Fruit fly (Drosophila melanogaster): ENCODE measurements around the gene cl.
A peak's percentile ranks its signal among the peaks of the same experiment; 100 is the strongest.

Gene cl

DNA sequence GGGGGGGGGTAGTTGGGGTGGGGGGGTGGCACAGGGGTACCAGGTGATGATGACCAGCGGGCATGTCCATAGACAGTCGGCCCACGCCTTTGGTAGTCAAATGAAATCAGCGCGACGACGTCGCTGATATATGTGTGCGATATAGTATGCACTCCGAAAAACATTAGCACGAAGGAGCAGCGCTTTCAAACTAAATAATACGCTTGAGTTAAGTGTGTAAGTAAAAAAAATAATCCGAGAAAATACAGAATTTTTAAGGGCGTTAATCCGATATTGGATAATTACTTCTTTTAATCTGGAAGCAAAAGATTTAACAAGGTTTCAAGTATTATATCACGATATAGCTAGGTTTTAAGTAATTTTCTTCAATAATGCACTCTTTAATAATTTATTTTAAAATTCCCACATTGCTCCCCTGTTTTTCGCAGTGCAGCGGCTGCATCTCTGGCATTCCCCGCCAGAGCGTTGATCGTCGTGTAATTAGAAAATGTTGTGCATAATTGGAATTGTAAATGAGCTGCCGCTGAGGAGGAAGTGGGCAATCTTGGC is 25.1 kb upstream of the cl start:
- TF ChIP-seq Hr78 (GFP tag; optimal IDR thresholded peaks at IDR 0.05) (no peak), Vsx2 (GFP tag; optimal IDR thresholded peaks at IDR 0.05; ENCODE audit: partially characterized antibody) (no peak), dl (GFP tag; optimal IDR thresholded peaks at IDR 0.05; ENCODE audit: insufficient read depth in 1 of 2, partially characterized antibody in 2 of 2) (no peak), OdsH (GFP tag; optimal IDR thresholded peaks at IDR 0.05) (no peak)

DNA sequence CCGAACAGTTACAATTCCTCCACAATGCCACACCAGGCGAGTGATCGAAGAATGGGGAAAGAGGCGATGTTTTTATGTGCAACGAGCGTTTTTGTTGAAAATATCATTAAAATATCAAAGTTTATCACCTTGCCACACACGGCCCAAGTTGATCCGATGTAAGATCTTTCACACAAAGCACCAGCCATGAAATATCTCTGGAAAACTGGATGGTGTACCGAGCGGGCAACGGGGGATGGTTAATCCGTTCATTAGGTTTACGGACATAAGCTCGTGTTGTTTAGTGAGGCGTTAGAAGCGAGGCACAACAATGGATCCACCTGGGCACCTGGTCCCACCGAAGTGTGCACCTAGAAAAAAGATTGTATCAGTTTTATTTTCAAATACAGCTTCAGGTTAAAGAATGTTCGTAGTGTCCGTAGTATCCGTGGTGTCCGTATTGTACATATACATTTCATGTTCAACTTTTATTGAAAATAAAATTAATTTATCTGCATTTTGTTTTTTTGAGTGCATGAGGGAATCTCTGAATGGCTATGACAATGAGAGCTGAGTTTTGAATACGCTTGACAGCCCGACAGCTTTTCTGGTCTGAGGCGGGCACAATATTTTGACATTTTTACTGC is 23.4 kb upstream of the cl start:
- peak; percentile 5 for TF ChIP-seq sv (GFP tag; optimal IDR thresholded peaks at IDR 0.05)
- TF ChIP-seq h (GFP tag; optimal IDR thresholded peaks at IDR 0.05) = peak; percentile 15
- no peak for TF ChIP-seq Vsx2 (GFP tag; optimal IDR thresholded peaks at IDR 0.05; ENCODE audit: partially characterized antibody)
- TF ChIP-seq sage (GFP tag; optimal IDR thresholded peaks at IDR 0.05) = no peak
- no peak for TF ChIP-seq foxo (GFP tag; optimal IDR thresholded peaks at IDR 0.05)
- no peak for TF ChIP-seq dl (GFP tag; optimal IDR thresholded peaks at IDR 0.05; ENCODE audit: insufficient read depth in 1 of 2, partially characterized antibody in 2 of 2)
- TF ChIP-seq Dfd (GFP tag; optimal IDR thresholded peaks at IDR 0.05) = no peak
- peak; percentile 13 for TF ChIP-seq rgr (GFP tag; optimal IDR thresholded peaks at IDR 0.05)
- no peak for TF ChIP-seq ey (GFP tag; optimal IDR thresholded peaks at IDR 0.05)
- TF ChIP-seq CG32264 (GFP tag; optimal IDR thresholded peaks at IDR 0.05) = no peak

DNA sequence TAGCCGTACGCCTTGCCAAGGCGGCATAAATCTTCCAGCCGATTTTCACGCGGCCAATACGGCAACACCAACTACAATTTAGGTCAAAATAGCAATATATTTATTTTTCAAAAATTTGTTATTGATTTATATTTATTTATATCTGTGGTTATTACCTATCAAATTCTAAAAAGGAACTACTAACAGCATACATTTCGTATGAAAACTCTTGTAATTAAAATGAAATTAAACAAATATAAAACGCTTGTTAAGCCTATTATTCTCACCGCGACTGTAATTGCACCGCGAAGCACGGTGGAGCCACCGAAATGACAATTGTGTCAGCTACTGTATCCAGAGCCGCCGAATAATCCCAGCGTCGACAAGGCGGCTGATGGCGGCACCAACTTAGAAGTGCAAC is 20.5 kb upstream of the cl start:
- no peak for TF ChIP-seq Hnf4 (GFP tag; optimal IDR thresholded peaks at IDR 0.05)
- TF ChIP-seq OdsH (GFP tag; optimal IDR thresholded peaks at IDR 0.05) = no peak
- no peak for TF ChIP-seq rgr (GFP tag; optimal IDR thresholded peaks at IDR 0.05)
- TF ChIP-seq sage (GFP tag; optimal IDR thresholded peaks at IDR 0.05) = no peak
- no peak for TF ChIP-seq Dfd (GFP tag; optimal IDR thresholded peaks at IDR 0.05)
- no peak for TF ChIP-seq lola (GFP tag; optimal IDR thresholded peaks at IDR 0.05)
- no peak for TF ChIP-seq CG9705 (GFP tag; optimal IDR thresholded peaks at IDR 0.05)
- TF ChIP-seq woc (GFP tag; optimal IDR thresholded peaks at IDR 0.05) = no peak
- no peak for TF ChIP-seq CG32264 (GFP tag; optimal IDR thresholded peaks at IDR 0.05)
- TF ChIP-seq dmrt93B (GFP tag; optimal IDR thresholded peaks at IDR 0.05) = no peak
- no peak for TF ChIP-seq CrebA (GFP tag; optimal IDR thresholded peaks at IDR 0.05; ENCODE audit: borderline replicate concordance)
- no peak for TF ChIP-seq dl (GFP tag; optimal IDR thresholded peaks at IDR 0.05; ENCODE audit: insufficient read depth in 1 of 2, partially characterized antibody in 2 of 2)
- TF ChIP-seq GATAd (GFP tag; optimal IDR thresholded peaks at IDR 0.05) = no peak
- no peak for TF ChIP-seq Vsx2 (GFP tag; optimal IDR thresholded peaks at IDR 0.05; ENCODE audit: partially characterized antibody)
- no peak for TF ChIP-seq Dif (GFP tag; optimal IDR thresholded peaks at IDR 0.05; ENCODE audit: partially characterized antibody)
- TF ChIP-seq br (GFP tag; optimal IDR thresholded peaks at IDR 0.05) = no peak
- no peak for TF ChIP-seq fru (GFP tag; optimal IDR thresholded peaks at IDR 0.05)
- no peak for TF ChIP-seq dsf (GFP tag; optimal IDR thresholded peaks at IDR 0.05; ENCODE audit: borderline replicate concordance)

DNA sequence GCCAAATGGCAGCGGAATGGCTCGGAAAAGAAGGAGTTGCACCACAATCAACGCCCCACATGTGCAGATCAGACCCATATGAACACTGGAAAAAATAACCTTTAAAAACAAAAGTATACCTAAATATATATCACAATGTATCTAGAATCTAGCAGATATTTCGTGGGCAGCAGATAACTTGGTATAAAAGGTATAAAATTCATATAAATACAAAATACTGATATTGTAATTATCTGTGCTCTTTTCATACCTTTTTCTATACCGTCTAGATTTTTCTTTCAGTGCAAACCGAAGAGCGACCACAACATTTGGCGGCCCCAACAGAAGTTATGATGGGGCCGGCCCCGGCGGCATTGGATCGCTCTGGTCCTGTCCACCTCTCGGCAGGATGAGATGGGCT is 18.6 kb upstream of the cl start:
- TF ChIP-seq CG9705 (GFP tag; optimal IDR thresholded peaks at IDR 0.05) (peak; percentile 45), Dif (GFP tag; optimal IDR thresholded peaks at IDR 0.05; ENCODE audit: partially characterized antibody) (no peak), Sp1 (GFP tag; optimal IDR thresholded peaks at IDR 0.05) (peak; percentile 88), Myc (optimal IDR thresholded peaks at IDR 0.05) (no peak), dmrt93B (GFP tag; optimal IDR thresholded peaks at IDR 0.05) (peak; percentile 37), woc (GFP tag; optimal IDR thresholded peaks at IDR 0.05) (peak; percentile 68), fru (GFP tag; optimal IDR thresholded peaks at IDR 0.05) (peak; percentile 87), psq (GFP tag; optimal IDR thresholded peaks at IDR 0.05) (peak; percentile 72), br (GFP tag; optimal IDR thresholded peaks at IDR 0.05) (peak; percentile 72), ey (GFP tag; optimal IDR thresholded peaks at IDR 0.05) (peak; percentile 80), dl (GFP tag; optimal IDR thresholded peaks at IDR 0.05; ENCODE audit: insufficient read depth in 1 of 2, partially characterized antibody in 2 of 2) (no peak), Rel (GFP tag; optimal IDR thresholded peaks at IDR 0.05) (peak; percentile 33), Rel (tag; optimal IDR thresholded peaks at IDR 0.05) (peak; percentile 48), rgr (GFP tag; optimal IDR thresholded peaks at IDR 0.05) (peak; percentile 76), HLH106 (tag; optimal IDR thresholded peaks at IDR 0.05) (peak; percentile 83), brk (GFP tag; optimal IDR thresholded peaks at IDR 0.05) (peak; percentile 72), CG32264 (GFP tag; optimal IDR thresholded peaks at IDR 0.05) (no peak), Vsx2 (GFP tag; optimal IDR thresholded peaks at IDR 0.05; ENCODE audit: partially characterized antibody) (no peak), OdsH (GFP tag; optimal IDR thresholded peaks at IDR 0.05) (peak; percentile 80), Jra (GFP tag; optimal IDR thresholded peaks at IDR 0.05) (peak; percentile 70), sage (GFP tag; optimal IDR thresholded peaks at IDR 0.05) (peak; percentile 34), tai (GFP tag; optimal IDR thresholded peaks at IDR 0.05) (peak; percentile 37), lola (GFP tag; optimal IDR thresholded peaks at IDR 0.05) (no peak), h (GFP tag; optimal IDR thresholded peaks at IDR 0.05) (peak; percentile 84), Hnf4 (GFP tag; optimal IDR thresholded peaks at IDR 0.05) (peak; percentile 58), dsf (GFP tag; optimal IDR thresholded peaks at IDR 0.05; ENCODE audit: borderline replicate concordance) (no peak), foxo (GFP tag; optimal IDR thresholded peaks at IDR 0.05) (peak in 1 of 2 experiments; percentile 81)

Data from whole organism, wandering third instar larva.